Worm (Caenorhabditis elegans) whole organism, midembryonic: Measurements from ENCODE around the gene T13F2.6.
"Not testable (repeated sequence)": the region's sequence is repeated elsewhere in the genome, so short reads cannot be mapped to it uniquely, and the experiment has no call there.

Experiments used
- T22C8.4 ChIP-seq: fragments of 200-800 bp; sonication (Bioruptor generic); IDR thresholded peaks from 2 replicates; pipeline ENCODE4 v1.3.6; 2022; ENCODE audit warnings: missing genetic modification characterization, missing compliant biosample characterization
- cog-1 ChIP-seq: sonication (generic microtip); optimal IDR thresholded peaks from 2 replicates; lab custom pipeline; 2016; ENCODE audit warnings: missing genetic modification characterization, missing compliant biosample characterization
- flt-1 ChIP-seq: fragments of 200-800 bp; sonication (Bioruptor generic); IDR thresholded peaks from 2 replicates; pipeline ENCODE4 v1.3.6; 2022; ENCODE audit warnings: missing genetic modification characterization, missing compliant biosample characterization
- klf-2 ChIP-seq: fragments of 200-800 bp; sonication (Bioruptor generic); conservative IDR thresholded peaks from 2 replicates; pipeline ENCODE4 v1.3.6; 2022; ENCODE audit warnings: missing genetic modification reagents, missing genetic modification characterization, missing compliant biosample characterization
- med-1 ChIP-seq: sonication (generic microtip); optimal IDR thresholded peaks from 2 replicates; lab custom pipeline; 2017; ENCODE audit warnings: missing genetic modification characterization, mild to moderate bottlenecking, missing compliant biosample characterization, antibody characterized with exemption, missing genetic modification reagents; ENCODE audit not compliant: insufficient read depth
- ref-1 ChIP-seq: fragments of 200-800 bp; sonication (Bioruptor generic); conservative IDR thresholded peaks from 2 replicates; pipeline ENCODE4 v1.3.6; 2022; ENCODE audit warnings: missing genetic modification reagents, missing genetic modification characterization, missing compliant biosample characterization
- tab-1 ChIP-seq: fragments of 200-800 bp; sonication (Bioruptor generic); IDR thresholded peaks from 2 replicates; pipeline ENCODE4 v1.3.6; 2022; ENCODE audit warnings: missing genetic modification characterization, missing compliant biosample characterization
- ztf-23 ChIP-seq: fragments of 200-800 bp; sonication (Bioruptor generic); IDR thresholded peaks from 2 replicates; pipeline ENCODE4 v1.3.6; 2022; ENCODE audit warnings: missing genetic modification reagents, missing genetic modification characterization, missing compliant biosample characterization
- ztf-29 ChIP-seq: fragments of 200-800 bp; sonication (Bioruptor generic); IDR thresholded peaks from 2 replicates; pipeline ENCODE4 v1.3.6; 2022; ENCODE audit warnings: missing genetic modification reagents, missing genetic modification characterization, missing compliant biosample characterization

T13F2.6 gene

ce11 chrIV:9778016-9778415 is at the start of gene T13F2.6:
Gene T13F2.6 (plus strand): TSS chrIV:9778321.
- no peak for TF ChIP-seq flt-1 (GFP tag; lab: Robert Waterston, UW)
- TF ChIP-seq T22C8.4 (GFP tag; lab: Robert Waterston, UW), result no peak
- no peak for TF ChIP-seq ref-1 (GFP tag; lab: Robert Waterston, UW)
- TF ChIP-seq cog-1, result no peak

DNA sequence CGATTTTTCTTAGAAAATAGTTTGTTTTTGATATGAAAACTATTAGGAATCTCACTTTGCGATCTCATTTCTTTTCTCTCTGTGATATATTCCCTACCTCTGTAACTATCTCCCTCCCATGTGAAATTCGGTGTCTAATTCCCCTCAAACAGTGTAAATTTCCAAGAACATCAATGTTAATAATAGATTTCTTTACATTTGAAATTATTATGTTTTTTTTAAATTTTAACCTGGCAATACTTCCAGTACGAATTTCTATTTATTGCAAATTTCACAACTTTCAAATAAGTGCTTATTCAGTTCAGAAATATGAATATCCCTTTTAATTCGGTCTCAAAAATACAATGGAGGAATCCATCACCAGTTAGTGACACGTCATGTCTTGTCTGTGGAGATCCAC is 49.7 kb upstream of the T13F2.6 start, which contains the start of gene nhr-100:
nhr-100 (plus strand) TSS at position 301 of the 400 bp plus-strand sequence.
- no peak for TF ChIP-seq med-1 (GFP tag; lab: Kevin White, UChicago)
- no peak for TF ChIP-seq klf-2
- TF ChIP-seq T22C8.4 (GFP tag; lab: Robert Waterston, UW), result no peak
- no peak for TF ChIP-seq ref-1 (GFP tag; lab: Robert Waterston, UW)
- TF ChIP-seq cog-1, result no peak
- no peak for TF ChIP-seq tab-1 (GFP tag; lab: Robert Waterston, UW)
- TF ChIP-seq ztf-29 (GFP tag; lab: Robert Waterston, UW), result no peak
- TF ChIP-seq ztf-23, result no peak
- no peak for TF ChIP-seq flt-1 (GFP tag; lab: Robert Waterston, UW)

ce11 chrIV:9733904-9734303 is 44.2 kb upstream of the T13F2.6 start:
- TF ChIP-seq klf-2 (no peak), tab-1 (GFP tag; lab: Robert Waterston, UW) (no peak), ref-1 (GFP tag; lab: Robert Waterston, UW) (no peak), T22C8.4 (GFP tag; lab: Robert Waterston, UW) (no peak), med-1 (GFP tag; lab: Kevin White, UChicago) (no peak), cog-1 (no peak), ztf-29 (GFP tag; lab: Robert Waterston, UW) (no peak), flt-1 (GFP tag; lab: Robert Waterston, UW) (no peak), ztf-23 (no peak)

DNA sequence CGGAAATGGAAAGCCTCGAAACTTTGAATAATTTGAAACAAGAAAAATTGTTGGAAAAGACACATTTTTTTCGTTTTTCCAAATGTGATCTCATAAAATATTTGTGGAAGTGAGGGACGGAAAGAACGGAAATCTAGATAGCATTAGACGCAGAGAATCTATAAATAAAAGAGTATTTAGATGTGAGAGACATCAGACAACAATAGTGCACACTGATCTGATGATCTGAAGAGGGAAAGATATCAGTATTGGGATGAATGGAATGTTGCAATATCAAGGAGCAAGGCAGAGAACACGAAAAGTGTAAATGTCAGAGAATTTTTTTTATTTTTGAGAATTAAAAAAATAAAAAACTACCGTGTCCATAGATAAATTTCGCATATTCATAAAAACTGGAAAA is 43.3 kb upstream of the T13F2.6 start:
- no peak for TF ChIP-seq klf-2
- TF ChIP-seq flt-1 (GFP tag; lab: Robert Waterston, UW), result no peak
- TF ChIP-seq med-1 (GFP tag; lab: Kevin White, UChicago), result no peak
- no peak for TF ChIP-seq ztf-29 (GFP tag; lab: Robert Waterston, UW)
- TF ChIP-seq ztf-23, result no peak
- no peak for TF ChIP-seq T22C8.4 (GFP tag; lab: Robert Waterston, UW)
- TF ChIP-seq tab-1 (GFP tag; lab: Robert Waterston, UW), result no peak
- no peak for TF ChIP-seq ref-1 (GFP tag; lab: Robert Waterston, UW)
- no peak for TF ChIP-seq cog-1

DNA sequence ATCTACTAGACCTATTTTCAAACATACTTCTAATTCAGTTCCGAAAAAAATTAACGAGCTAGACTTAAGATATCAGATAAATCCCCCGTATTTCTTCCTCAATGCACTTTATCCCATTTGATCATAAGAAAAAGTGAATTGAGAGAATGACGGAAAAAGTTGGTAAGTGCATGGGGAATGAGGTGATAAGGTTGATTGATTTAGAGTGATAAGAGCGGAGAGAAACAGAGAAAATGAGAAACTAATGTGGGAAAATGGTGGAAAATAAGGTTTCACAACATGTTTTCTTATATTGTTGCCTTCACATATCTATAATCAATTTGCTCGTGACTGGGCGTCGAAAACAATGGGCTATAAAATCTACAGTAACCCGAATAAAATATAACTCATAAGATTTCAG is 42.4 kb upstream of the T13F2.6 start:
- TF ChIP-seq ztf-23 (no peak), ref-1 (GFP tag; lab: Robert Waterston, UW) (no peak), ztf-29 (GFP tag; lab: Robert Waterston, UW) (no peak), klf-2 (no peak), cog-1 (no peak), flt-1 (GFP tag; lab: Robert Waterston, UW) (no peak), tab-1 (GFP tag; lab: Robert Waterston, UW) (no peak), med-1 (GFP tag; lab: Kevin White, UChicago) (no peak), T22C8.4 (GFP tag; lab: Robert Waterston, UW) (no peak)

- TF ChIP-seq cog-1 (no peak), klf-2 (no peak), tab-1 (GFP tag; lab: Robert Waterston, UW) (no peak), med-1 (GFP tag; lab: Kevin White, UChicago) (no peak), flt-1 (GFP tag; lab: Robert Waterston, UW) (no peak), ref-1 (GFP tag; lab: Robert Waterston, UW) (no peak), ztf-23 (no peak), T22C8.4 (GFP tag; lab: Robert Waterston, UW) (no peak), ztf-29 (GFP tag; lab: Robert Waterston, UW) (no peak)
These were observed 40.8 kb upstream of the T13F2.6 start, which contains the start of gene cka-1 for ce11 chrIV:9737204-9737790. Gene cka-1 (minus strand): TSS chrIV:9737621.

DNA sequence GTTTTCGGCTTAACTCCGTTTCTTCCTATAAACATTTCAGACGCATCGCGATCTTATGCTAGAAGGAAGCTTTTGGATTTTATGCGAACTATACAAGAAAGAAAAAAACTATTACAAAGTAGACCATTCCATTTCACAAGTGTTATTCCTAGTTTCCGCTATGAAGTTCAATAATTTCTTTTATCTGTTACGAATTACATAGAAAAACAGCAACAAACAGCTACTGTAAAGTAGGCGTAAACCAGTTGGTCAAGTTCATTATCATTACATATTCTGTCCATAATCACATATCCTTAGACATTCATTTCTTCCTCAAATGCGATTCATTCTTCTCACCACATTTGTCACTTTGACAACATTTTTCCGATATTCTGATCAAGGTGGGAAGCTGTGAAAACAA is 39.9 kb upstream of the T13F2.6 start, which contains the start of gene C28D4.10:
C28D4.10 (plus strand) TSS at position 301 of the 400 bp plus-strand sequence.
- TF ChIP-seq tab-1 (GFP tag; lab: Robert Waterston, UW) (no peak), ref-1 (GFP tag; lab: Robert Waterston, UW) (no peak), klf-2 (no peak), med-1 (GFP tag; lab: Kevin White, UChicago) (no peak), T22C8.4 (GFP tag; lab: Robert Waterston, UW) (no peak), ztf-23 (no peak), flt-1 (GFP tag; lab: Robert Waterston, UW) (no peak), cog-1 (no peak), ztf-29 (GFP tag; lab: Robert Waterston, UW) (no peak)

ce11 chrIV:9739001-9739400 is 39.1 kb upstream of the T13F2.6 start:
- TF ChIP-seq flt-1 (GFP tag; lab: Robert Waterston, UW) (no peak), ref-1 (GFP tag; lab: Robert Waterston, UW) (no peak), tab-1 (GFP tag; lab: Robert Waterston, UW) (no peak), ztf-23 (no peak), cog-1 (no peak), T22C8.4 (GFP tag; lab: Robert Waterston, UW) (no peak)

- not testable (repeated sequence) for TF ChIP-seq cog-1; ref-1 (GFP tag; lab: Robert Waterston, UW); ztf-29 (GFP tag; lab: Robert Waterston, UW)
These were observed 37.1 kb upstream of the T13F2.6 start, which contains the start of gene gln-6 for ce11 chrIV:9740851-9741549. Gene gln-6 (minus strand): TSS chrIV:9740901.
